Fruit fly (Drosophila melanogaster): ENCODE measurements around the gene rdgA.

DNA sequence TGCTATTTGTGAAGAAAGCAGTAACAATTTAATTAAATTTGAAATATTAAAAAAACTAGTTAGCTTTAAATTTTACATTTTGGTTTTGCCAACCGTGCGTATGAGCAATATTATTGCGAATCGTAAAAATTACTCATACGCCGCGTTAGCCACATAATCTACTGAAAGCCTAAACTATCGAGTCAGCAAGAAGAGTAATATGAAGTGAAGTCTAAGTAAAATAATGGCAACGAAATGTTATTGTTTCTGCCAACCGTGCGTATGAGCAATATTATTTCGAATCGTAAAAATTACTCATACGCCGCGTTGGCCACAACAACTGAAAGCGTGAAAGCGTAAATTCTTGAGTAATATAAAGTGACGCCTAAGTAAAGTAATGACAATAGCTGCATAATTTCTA, 113.2 kb downstream of the rdgA start:
- TF ChIP-seq D1 (tag; optimal IDR thresholded peaks at IDR 0.05) (no peak), CG13204 (GFP tag; optimal IDR thresholded peaks at IDR 0.05) (no peak), gl (tag; optimal IDR thresholded peaks at IDR 0.05) (no peak)
